Fruit fly (Drosophila melanogaster) whole organism, embryonic: ENCODE results near the gene Rbp4.

ENCODE experiments used
- Asciz ChIP-seq: fragments of 200-800 bp; sonication (Bioruptor generic); optimal IDR thresholded peaks from 2 replicates; lab custom pipeline; 2017; ENCODE audit warnings: missing biosample characterization, mild to moderate bottlenecking, missing genetic modification characterization, missing genetic modification reagents
- Atf6 ChIP-seq: fragments of 200-800 bp; sonication (Bioruptor generic); IDR thresholded peaks from 2 replicates; pipeline ENCODE4 v1.3.6; 2022; ENCODE audit warnings: missing biosample characterization, missing genetic modification characterization
- B-H1 ChIP-seq: fragments of 200-800 bp; sonication (Bioruptor generic); IDR thresholded peaks from 3 replicates; pipeline ENCODE4 v1.3.6; 2022; ENCODE audit warnings: missing biosample characterization, missing genetic modification characterization
- CG10959 ChIP-seq: fragments of 200-800 bp; sonication (Bioruptor generic); IDR thresholded peaks from 2 replicates; pipeline ENCODE4 v1.3.6; 2022; ENCODE audit warnings: missing biosample characterization, missing genetic modification characterization
- CG14050 ChIP-seq: fragments of 200-800 bp; sonication (Bioruptor generic); IDR thresholded peaks from 3 replicates; pipeline ENCODE4 v1.3.6; 2022; ENCODE audit warnings: missing biosample characterization, missing genetic modification characterization
- CG16779 ChIP-seq: fragments of 200-800 bp; sonication (Bioruptor generic); IDR thresholded peaks from 2 replicates; pipeline ENCODE4 v1.3.6; 2022; ENCODE audit warnings: missing biosample characterization, missing genetic modification characterization
- CG17186 ChIP-seq: fragments of 200-800 bp; sonication (Bioruptor generic); optimal IDR thresholded peaks from 3 replicates; lab custom pipeline; 2017; ENCODE audit warnings: missing biosample characterization, missing genetic modification reagents, missing genetic modification characterization
- CG18764 ChIP-seq: fragments of 200-800 bp; sonication (Bioruptor generic); optimal IDR thresholded peaks from 3 replicates; lab custom pipeline; 2016; ENCODE audit warnings: missing biosample characterization, missing genetic modification characterization
- CG31388 ChIP-seq: fragments of 200-800 bp; sonication (Bioruptor generic); optimal IDR thresholded peaks from 2 replicates; lab custom pipeline; 2016; ENCODE audit warnings: missing biosample characterization, missing genetic modification characterization
- CG3163 ChIP-seq: fragments of 200-800 bp; sonication (Bioruptor generic); optimal IDR thresholded peaks from 3 replicates; lab custom pipeline; 2016; ENCODE audit warnings: missing biosample characterization, missing genetic modification characterization
- CG4617 ChIP-seq: fragments of 200-800 bp; sonication (Bioruptor generic); optimal IDR thresholded peaks from 3 replicates; lab custom pipeline; 2016; ENCODE audit warnings: missing biosample characterization, missing genetic modification characterization, borderline replicate concordance
- CG6854 ChIP-seq: fragments of 200-800 bp; sonication (Bioruptor generic); optimal IDR thresholded peaks from 3 replicates; lab custom pipeline; 2017; ENCODE audit warnings: missing biosample characterization, mild to moderate bottlenecking, missing genetic modification characterization
- CG7556 ChIP-seq: fragments of 200-800 bp; sonication (Bioruptor generic); optimal IDR thresholded peaks from 2 replicates; lab custom pipeline; 2017; ENCODE audit warnings: missing biosample characterization, mild to moderate bottlenecking, missing genetic modification characterization
- CG7987 ChIP-seq: fragments of 200-800 bp; sonication (Bioruptor generic); optimal IDR thresholded peaks from 2 replicates; lab custom pipeline; 2018; ENCODE audit warnings: missing biosample characterization, mild to moderate bottlenecking, missing genetic modification characterization, moderate library complexity
- CG8281 ChIP-seq: fragments of 200-800 bp; sonication (Bioruptor generic); optimal IDR thresholded peaks from 2 replicates; lab custom pipeline; 2018; ENCODE audit warnings: missing biosample characterization, mild to moderate bottlenecking, missing genetic modification characterization, moderate library complexity
- CG9817 ChIP-seq: fragments of 200-800 bp; sonication (Bioruptor generic); optimal IDR thresholded peaks from 2 replicates; lab custom pipeline; 2018; ENCODE audit warnings: missing biosample characterization, mild to moderate bottlenecking, missing genetic modification characterization, moderate library complexity
- CG9876 ChIP-seq: fragments of 200-800 bp; sonication (Bioruptor generic); optimal IDR thresholded peaks from 2 replicates; lab custom pipeline; 2016; ENCODE audit warnings: missing biosample characterization, missing genetic modification characterization
- D19B ChIP-seq: fragments of 200-800 bp; sonication (Bioruptor generic); optimal IDR thresholded peaks from 2 replicates; lab custom pipeline; 2017; ENCODE audit warnings: missing biosample characterization, mild to moderate bottlenecking, missing genetic modification characterization
- Deaf1 ChIP-seq: fragments of 200-800 bp; optimal IDR thresholded peaks from 3 replicates; lab custom pipeline; 2019; ENCODE audit warnings: missing biosample characterization, mild to moderate bottlenecking, missing genetic modification characterization, moderate library complexity
- ERR ChIP-seq: fragments of 200-800 bp; sonication (Bioruptor generic); optimal IDR thresholded peaks from 2 replicates; lab custom pipeline; 2016; ENCODE audit warnings: missing biosample characterization, missing genetic modification characterization
- Elba2 ChIP-seq: fragments of 200-800 bp; sonication (Bioruptor generic); optimal IDR thresholded peaks from 3 replicates; lab custom pipeline; 2016; ENCODE audit warnings: missing biosample characterization, missing genetic modification characterization
- Gsc ChIP-seq: fragments of 200-800 bp; sonication (Bioruptor generic); IDR thresholded peaks from 2 replicates; pipeline ENCODE4 v1.3.6; 2022; ENCODE audit warnings: missing biosample characterization, missing genetic modification characterization
- Gug ChIP-seq: fragments of 200-800 bp; sonication (Bioruptor generic); IDR thresholded peaks from 4 replicates; pipeline ENCODE4 v1.3.6; 2022; ENCODE audit warnings: missing biosample characterization, missing genetic modification characterization
- Hey ChIP-seq: fragments of 200-800 bp; sonication (Bioruptor generic); optimal IDR thresholded peaks from 3 replicates; lab custom pipeline; 2018; ENCODE audit warnings: missing biosample characterization, mild to moderate bottlenecking, missing genetic modification characterization
- Hr39 ChIP-seq: fragments of >200 bp; optimal IDR thresholded peaks from 2 replicates; lab custom pipeline; 2017
- Kr ChIP-seq: fragments of 200-800 bp; sonication (Bioruptor generic); optimal IDR thresholded peaks from 2 replicates; lab custom pipeline; 2017; ENCODE audit warnings: missing biosample characterization, mild to moderate bottlenecking, missing genetic modification characterization
- Rx ChIP-seq: fragments of 200-800 bp; sonication (Bioruptor generic); IDR thresholded peaks from 2 replicates; pipeline ENCODE4 v1.3.6; 2022; ENCODE audit warnings: missing biosample characterization, missing genetic modification characterization
- Taf1 ChIP-seq: fragments of 200-800 bp; sonication (Bioruptor generic); IDR thresholded peaks from 2 replicates; pipeline ENCODE4 v1.3.6; 2022; ENCODE audit warnings: missing biosample characterization, missing genetic modification characterization
- Xbp1 ChIP-seq: fragments of 200-800 bp; sonication (Bioruptor generic); optimal IDR thresholded peaks from 3 replicates; lab custom pipeline; 2016; ENCODE audit warnings: missing biosample characterization, mild to moderate bottlenecking, missing genetic modification characterization
- Xrp1 ChIP-seq: fragments of 200-800 bp; sonication (Bioruptor generic); IDR thresholded peaks from 2 replicates; pipeline ENCODE4 v1.3.6; 2022; ENCODE audit warnings: missing biosample characterization, missing genetic modification characterization
- ap ChIP-seq: fragments of 200-800 bp; sonication (Bioruptor generic); IDR thresholded peaks from 2 replicates; pipeline ENCODE4 v1.3.6; 2022; ENCODE audit warnings: missing biosample characterization, missing genetic modification characterization
- ato ChIP-seq: fragments of 200-800 bp; sonication (Bioruptor generic); IDR thresholded peaks from 2 replicates; pipeline ENCODE4 v1.3.6; 2022; ENCODE audit warnings: missing biosample characterization, missing genetic modification characterization; ENCODE audit not compliant: partially characterized antibody
- ci ChIP-seq: fragments of 200-800 bp; sonication (Bioruptor generic); IDR thresholded peaks from 3 replicates; pipeline ENCODE4 v1.3.6; 2022; ENCODE audit warnings: missing biosample characterization, missing genetic modification characterization
- corto ChIP-seq: fragments of 200-800 bp; sonication (Bioruptor generic); optimal IDR thresholded peaks from 2 replicates; lab custom pipeline; 2016; ENCODE audit warnings: missing biosample characterization, mild to moderate bottlenecking, missing genetic modification characterization, moderate library complexity
- dpn ChIP-seq, 2 experiments: fragments of 200-800 bp; sonication (Bioruptor generic); optimal IDR thresholded peaks; 3 replicates each; lab custom pipeline; 2016; ENCODE audit warnings: missing biosample characterization in 2 of 2, missing genetic modification characterization in 2 of 2
- en ChIP-seq: fragments of 200-800 bp; sonication (Bioruptor generic); optimal IDR thresholded peaks from 2 replicates; lab custom pipeline; 2016; ENCODE audit warnings: missing biosample characterization, missing genetic modification characterization
- exex ChIP-seq: fragments of 200-800 bp; sonication (Bioruptor generic); optimal IDR thresholded peaks from 4 replicates; lab custom pipeline; 2018; ENCODE audit warnings: missing biosample characterization, mild to moderate bottlenecking, missing genetic modification characterization, moderate library complexity
- fd64A ChIP-seq: fragments of 200-800 bp; sonication (Bioruptor generic); optimal IDR thresholded peaks from 3 replicates; lab custom pipeline; 2018; ENCODE audit warnings: missing biosample characterization, mild to moderate bottlenecking, missing genetic modification characterization
- gcm ChIP-seq: fragments of 200-800 bp; sonication (Bioruptor generic); optimal IDR thresholded peaks from 2 replicates; lab custom pipeline; 2019; ENCODE audit warnings: missing biosample characterization, mild to moderate bottlenecking, missing genetic modification characterization, moderate library complexity
- gt ChIP-seq: fragments of 200-800 bp; sonication (Bioruptor generic); IDR thresholded peaks from 2 replicates; pipeline ENCODE4 v1.3.6; 2022; ENCODE audit warnings: missing biosample characterization, missing genetic modification characterization
- ken ChIP-seq: fragments of 200-800 bp; sonication (Bioruptor generic); IDR thresholded peaks from 3 replicates; pipeline ENCODE4 v1.3.6; 2022; ENCODE audit warnings: missing biosample characterization, missing genetic modification characterization
- knrl ChIP-seq: fragments of 200-800 bp; sonication (Bioruptor generic); IDR thresholded peaks from 3 replicates; pipeline ENCODE4 v1.3.6; 2022; ENCODE audit warnings: missing biosample characterization, missing genetic modification characterization; ENCODE audit not compliant: partially characterized antibody
- lilli ChIP-seq: fragments of 200-800 bp; sonication (Bioruptor generic); optimal IDR thresholded peaks from 3 replicates; lab custom pipeline; 2016; ENCODE audit warnings: missing biosample characterization, missing genetic modification characterization
- lola ChIP-seq, 3 experiments: fragments of >200 bp in 2 of 3; fragments of 200-800 bp in 1 of 3; sonication (Bioruptor generic) in 1 of 3; optimal IDR thresholded peaks; 2 replicates each; lab custom pipeline; 2017 to 2019; ENCODE audit warnings: missing biosample characterization in 3 of 3, missing genetic modification characterization in 3 of 3, mild to moderate bottlenecking in 1 of 3, moderate library complexity in 1 of 3
- pfk ChIP-seq: fragments of 200-800 bp; sonication (Bioruptor generic); optimal IDR thresholded peaks from 2 replicates; lab custom pipeline; 2018; ENCODE audit warnings: missing biosample characterization, mild to moderate bottlenecking, missing genetic modification characterization, moderate library complexity
- salm ChIP-seq: fragments of 200-800 bp; sonication (Bioruptor generic); optimal IDR thresholded peaks from 2 replicates; lab custom pipeline; 2018; ENCODE audit warnings: missing biosample characterization, mild to moderate bottlenecking, missing genetic modification characterization
- shn ChIP-seq: fragments of 200-800 bp; sonication (Bioruptor generic); optimal IDR thresholded peaks from 3 replicates; lab custom pipeline; 2016; ENCODE audit warnings: missing biosample characterization, missing genetic modification characterization
- sob ChIP-seq: fragments of 200-800 bp; sonication (Bioruptor generic); IDR thresholded peaks from 2 replicates; pipeline ENCODE4 v1.3.6; 2022; ENCODE audit warnings: missing biosample characterization, missing genetic modification characterization
- wor ChIP-seq: fragments of 200-800 bp; sonication (Bioruptor generic); IDR thresholded peaks from 2 replicates; pipeline ENCODE4 v1.3.6; 2022; ENCODE audit warnings: missing biosample characterization, missing genetic modification characterization

The Rbp4 gene

dm6 chr3R:13686371-13687211 is 30.4 kb upstream of the Rbp4 start, which contains the start of gene omd (continued):
- TF ChIP-seq CG14050 (GFP tag; lab: Robert Waterston, UW): peak; percentile 26; the same call in 1 of the 3 replicates
- peak in 1 of 3 experiments; percentile 55 for TF ChIP-seq lola (GFP tag; optimal IDR thresholded peaks at IDR 0.05; lab: Kevin White, UChicago)
- peak; percentile 81 for TF ChIP-seq Xrp1 (GFP tag; lab: Robert Waterston, UW)
- peak; percentile 43 for TF ChIP-seq CG9876 (GFP tag; lab: Kevin White, UChicago)
- peak; percentile 27 for TF ChIP-seq pfk (GFP tag; lab: Kevin White, UChicago)
- peak; percentile 33; the same call in 2 of the 4 replicates for TF ChIP-seq Gug (GFP tag; lab: Robert Waterston, UW)
- TF ChIP-seq D19B (GFP tag; lab: Kevin White, UChicago): no peak
- peak; percentile 41 for TF ChIP-seq CG3163 (GFP tag; lab: Kevin White, UChicago)
- TF ChIP-seq Rx: no peak
- TF ChIP-seq CG9817 (tag; lab: Kevin White, UChicago): peak; percentile 17
- TF ChIP-seq Elba2: no peak
- no peak for TF ChIP-seq Gsc
- peak; percentile 39 for TF ChIP-seq shn (GFP tag; lab: Kevin White, UChicago)
- peak; percentile 61 for TF ChIP-seq lilli (GFP tag; lab: Kevin White, UChicago)
- peak; percentile 61 for TF ChIP-seq ap (GFP tag; lab: Robert Waterston, UW)
- peak; percentile 84 for TF ChIP-seq Hey (tag; lab: Kevin White, UChicago)
- peak; percentile 16 for TF ChIP-seq CG8281 (tag; lab: Kevin White, UChicago)
- TF ChIP-seq CG18764 (GFP tag; lab: Kevin White, UChicago): peak; percentile 44
- peak; percentile 69 for TF ChIP-seq fd64A (GFP tag; lab: Kevin White, UChicago)
- peak; percentile 80 for TF ChIP-seq exex (tag; lab: Kevin White, UChicago)
- no peak for TF ChIP-seq corto (GFP tag; lab: Kevin White, UChicago)
- peak; percentile 66 for TF ChIP-seq Asciz (GFP tag; lab: Kevin White, UChicago)
- no peak for TF ChIP-seq CG4617 (GFP tag; lab: Kevin White, UChicago)
- TF ChIP-seq dpn (GFP tag; optimal IDR thresholded peaks at IDR 0.05; lab: Kevin White, UChicago): peak; percentile 32 to 56
- peak; percentile 78; the same call in 2 of the 3 replicates for TF ChIP-seq ci (GFP tag; lab: Robert Waterston, UW)
- peak; percentile 72 for TF ChIP-seq CG6854 (GFP tag; lab: Kevin White, UChicago)
- no peak for TF ChIP-seq wor
- no peak for TF ChIP-seq gt (GFP tag; lab: Robert Waterston, UW)
- peak; percentile 80 for TF ChIP-seq Atf6
- no peak for TF ChIP-seq knrl (GFP tag; lab: Robert Waterston, UW)
- TF ChIP-seq ato: no peak
- TF ChIP-seq B-H1 (GFP tag; lab: Robert Waterston, UW): no peak; the same call in 2 of the 3 replicates
- TF ChIP-seq CG17186 (GFP tag; lab: Kevin White, UChicago): peak; percentile 69
- no peak for TF ChIP-seq CG7556 (GFP tag; lab: Kevin White, UChicago)
- 0 out of 2 replicates have a peak, but pooled peaks have one; percentile 10 for TF ChIP-seq CG16779 (GFP tag; lab: Robert Waterston, UW)
- no peak for TF ChIP-seq CG31388
- peak; percentile 24 for TF ChIP-seq ERR (GFP tag; lab: Kevin White, UChicago)
- TF ChIP-seq en: peak; percentile 52
- TF ChIP-seq Xbp1 (GFP tag; lab: Kevin White, UChicago): peak; percentile 49
- TF ChIP-seq CG7987 (GFP tag; lab: Kevin White, UChicago): peak; percentile 84
- no peak for TF ChIP-seq Hr39
- TF ChIP-seq gcm: no peak
- peak; percentile 48 for TF ChIP-seq salm (tag; lab: Kevin White, UChicago)
- TF ChIP-seq Kr (GFP tag; lab: Kevin White, UChicago): peak; percentile 72
- peak; percentile 54 for TF ChIP-seq Taf1 (GFP tag; lab: Robert Waterston, UW)
- TF ChIP-seq sob: peak; percentile 73
- TF ChIP-seq ken: peak; percentile 52; the same call in 1 of the 3 replicates
- no peak for TF ChIP-seq Deaf1 (tag; lab: Kevin White, UChicago)
- peak; percentile 56; the same call in 1 of the 2 replicates for TF ChIP-seq CG10959 (GFP tag; lab: Robert Waterston, UW)
